Fruit fly (Drosophila melanogaster): ENCODE data around the gene Cad86C.
A peak's percentile ranks its signal among the peaks of the same experiment; 100 is the strongest.

The Cad86C gene

DNA sequence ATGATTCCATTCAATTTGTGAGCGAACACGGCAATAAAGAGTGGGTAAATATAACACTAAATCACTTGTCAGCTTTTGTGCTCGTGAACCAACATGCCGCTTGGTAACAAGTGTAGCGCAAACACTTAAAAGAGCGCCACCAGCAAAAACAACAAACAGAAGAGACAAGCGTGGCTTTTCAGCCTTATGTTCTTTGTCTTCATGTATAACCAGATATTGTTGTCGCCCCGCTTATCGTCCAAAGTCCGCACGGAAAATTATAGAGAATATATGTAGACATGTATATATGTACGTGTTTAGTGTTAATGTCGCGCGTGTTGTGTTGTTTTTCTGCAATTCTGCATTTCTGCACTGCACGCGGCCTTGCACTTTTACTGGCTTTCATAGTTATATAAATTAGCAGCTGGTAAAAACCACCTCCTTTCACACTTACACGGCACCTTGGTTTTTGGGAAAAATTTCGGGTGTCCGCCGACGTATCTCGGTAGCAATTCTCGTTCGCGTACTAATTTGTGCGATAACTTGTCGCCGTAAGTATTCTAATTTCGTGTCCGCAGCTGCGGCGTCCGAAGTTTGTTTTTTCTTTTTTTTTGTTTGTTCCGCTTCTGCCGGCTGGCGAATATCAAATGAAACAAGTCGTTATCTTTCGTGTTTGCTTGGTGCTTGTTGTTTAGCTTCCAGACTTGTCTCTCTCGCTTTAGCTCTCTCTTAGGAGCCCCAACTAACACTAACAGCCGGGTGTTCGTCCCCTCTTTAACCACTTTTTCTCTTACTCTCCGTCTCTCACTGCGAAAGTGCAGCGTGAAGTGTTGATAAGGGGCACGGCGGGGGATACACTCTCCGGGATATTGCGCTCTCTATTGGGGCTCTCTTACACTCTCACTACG lies 62.0 kb downstream of the Cad86C start (continued):
- TF ChIP-seq CG11695 (GFP tag; IDR thresholded peaks at IDR 0.05) (0 out of 3 replicates have a peak, but pooled peaks have one; percentile 6), grau (tag; optimal IDR thresholded peaks at IDR 0.05) (peak; percentile 26), lilli (GFP tag; optimal IDR thresholded peaks at IDR 0.05) (peak; percentile 30), Dfd (GFP tag; optimal IDR thresholded peaks at IDR 0.05) (no peak), CG17385 (GFP tag; optimal IDR thresholded peaks at IDR 0.05) (peak; percentile 65), CG32772 (GFP tag; IDR thresholded peaks at IDR 0.05) (peak; percentile 21; the same call in 1 of the 2 replicates), crp (GFP tag; optimal IDR thresholded peaks at IDR 0.05) (no peak), Trl (optimal IDR thresholded peaks at IDR 0.05) (peak; percentile 96 to 97), Trl (GFP tag; optimal IDR thresholded peaks at IDR 0.05) (no peak), HmgZ (tag; optimal IDR thresholded peaks at IDR 0.05) (peak; percentile 25), BtbVII (GFP tag; optimal IDR thresholded peaks at IDR 0.05) (peak; percentile 33), CG13424 (tag; optimal IDR thresholded peaks at IDR 0.05) (peak; percentile 15), insv (GFP tag; optimal IDR thresholded peaks at IDR 0.05) (no peak), Fer1 (GFP tag; optimal IDR thresholded peaks at IDR 0.05) (peak; percentile 48), seq (GFP tag; IDR thresholded peaks at IDR 0.05) (peak; percentile 20; the same call in 1 of the 2 replicates), CG15011 (GFP tag; optimal IDR thresholded peaks at IDR 0.05) (peak; percentile 2), Jarid2 (GFP tag; optimal IDR thresholded peaks at IDR 0.05) (peak; percentile 30), chm (GFP tag; IDR thresholded peaks at IDR 0.05) (peak; percentile 62), sens (GFP tag) (peak; percentile 80), PHDP (tag; optimal IDR thresholded peaks at IDR 0.05) (peak; percentile 44), CG6272 (GFP tag; IDR thresholded peaks at IDR 0.05) (no peak), CG7839 (tag; optimal IDR thresholded peaks at IDR 0.05) (peak; percentile 50), CG17612 (GFP tag; IDR thresholded peaks at IDR 0.05) (0 out of 2 replicates have a peak, but pooled peaks have one; percentile 29), CG2120 (GFP tag; optimal IDR thresholded peaks at IDR 0.05) (peak; percentile 43), CG12071 (GFP tag; optimal IDR thresholded peaks at IDR 0.05) (peak; percentile 54), CG4360 (GFP tag; IDR thresholded peaks at IDR 0.05) (no peak), CG14014 (GFP tag; IDR thresholded peaks at IDR 0.05) (peak; percentile 63; the same call in 1 of the 2 replicates), al (GFP tag; IDR thresholded peaks at IDR 0.05) (no peak), pan (optimal IDR thresholded peaks at IDR 0.05) (no peak), pan (GFP tag; optimal IDR thresholded peaks at IDR 0.05 in 1 of 2, IDR thresholded peaks at IDR 0.05 in 1 of 2) (peak in 1 of 2 experiments; percentile 16), CG6791 (GFP tag; IDR thresholded peaks at IDR 0.05; ENCODE audit: partially characterized antibody) (no peak), Hr3 (GFP tag; optimal IDR thresholded peaks at IDR 0.05) (no peak), CG10979 (tag; optimal IDR thresholded peaks at IDR 0.05) (no peak), CG6175 (GFP tag; IDR thresholded peaks at IDR 0.05) (no peak; the same call in 2 of the 3 replicates), lola (GFP tag; optimal IDR thresholded peaks at IDR 0.05) (no peak), Optix (GFP tag; IDR thresholded peaks at IDR 0.05) (peak; percentile 12; the same call in 1 of the 3 replicates), CG2202 (tag; optimal IDR thresholded peaks at IDR 0.05) (no peak), CG14667 (GFP tag; IDR thresholded peaks at IDR 0.05) (no peak), wek (GFP tag; optimal IDR thresholded peaks at IDR 0.05) (peak; percentile 19), CG17359 (tag; optimal IDR thresholded peaks at IDR 0.05) (peak; percentile 39), CG30403 (GFP tag; optimal IDR thresholded peaks at IDR 0.05) (peak; percentile 7), Atf6 (GFP tag; IDR thresholded peaks at IDR 0.05) (peak; percentile 56; the same call in 1 of the 2 replicates), lov (optimal IDR thresholded peaks at IDR 0.05) (no peak), lov (GFP tag; IDR thresholded peaks at IDR 0.05) (peak; percentile 61; the same call in 1 of the 3 replicates)
